Fruit fly (Drosophila melanogaster) whole organism, embryonic: Measurements from ENCODE around the gene DZIP1.

Source experiments
- Atf-2 ChIP-seq: fragments of 200-800 bp; sonication (Bioruptor generic); optimal IDR thresholded peaks from 2 replicates; lab custom pipeline; 2016; ENCODE audit warnings: missing biosample characterization, missing genetic modification characterization
- B-H2 ChIP-seq: fragments of 200-800 bp; sonication (Bioruptor generic); optimal IDR thresholded peaks from 2 replicates; lab custom pipeline; 2018; ENCODE audit warnings: missing biosample characterization, mild to moderate bottlenecking, missing genetic modification characterization
- BEAF-32 ChIP-seq: fragments of 200-800 bp; sonication (Bioruptor generic); optimal IDR thresholded peaks from 3 replicates; lab custom pipeline; 2017; ENCODE audit warnings: missing biosample characterization, missing genetic modification characterization, mild to moderate bottlenecking, moderate library complexity, missing genetic modification reagents
- Blimp-1 ChIP-seq: fragments of 200-800 bp; sonication (Bioruptor generic); optimal IDR thresholded peaks from 3 replicates; lab custom pipeline; 2018; ENCODE audit warnings: missing biosample characterization, missing genetic modification characterization, mild to moderate bottlenecking, moderate library complexity, missing genetic modification reagents
- CG10979 ChIP-seq: fragments of 200-800 bp; sonication (Bioruptor generic); optimal IDR thresholded peaks from 2 replicates; lab custom pipeline; 2018; ENCODE audit warnings: missing biosample characterization, mild to moderate bottlenecking, missing genetic modification characterization, moderate library complexity
- CG12769 ChIP-seq: fragments of 200-800 bp; sonication (Bioruptor generic); optimal IDR thresholded peaks from 2 replicates; lab custom pipeline; 2019; ENCODE audit warnings: missing biosample characterization, mild to moderate bottlenecking, missing genetic modification characterization, moderate library complexity
- CG13287 ChIP-seq: fragments of 200-800 bp; sonication (Bioruptor generic); IDR thresholded peaks from 2 replicates; pipeline ENCODE4 v1.3.6; 2022; ENCODE audit warnings: missing biosample characterization, missing genetic modification characterization; ENCODE audit not compliant: partially characterized antibody
- CG1603 ChIP-seq: fragments of 200-800 bp; sonication (Bioruptor generic); optimal IDR thresholded peaks from 2 replicates; lab custom pipeline; 2019; ENCODE audit warnings: missing biosample characterization, mild to moderate bottlenecking, missing genetic modification characterization, moderate library complexity
- CG16863 ChIP-seq: fragments of 200-800 bp; sonication (Bioruptor generic); optimal IDR thresholded peaks from 3 replicates; lab custom pipeline; 2016; ENCODE audit warnings: missing biosample characterization, missing genetic modification characterization
- CG2120 ChIP-seq: fragments of 200-800 bp; sonication (Bioruptor generic); optimal IDR thresholded peaks from 3 replicates; lab custom pipeline; 2016; ENCODE audit warnings: missing biosample characterization, missing genetic modification characterization
- CG30403 ChIP-seq: fragments of 200-800 bp; sonication (Bioruptor generic); optimal IDR thresholded peaks from 3 replicates; lab custom pipeline; 2016; ENCODE audit warnings: missing biosample characterization, missing genetic modification characterization
- CG3163 ChIP-seq: fragments of 200-800 bp; sonication (Bioruptor generic); optimal IDR thresholded peaks from 3 replicates; lab custom pipeline; 2016; ENCODE audit warnings: missing biosample characterization, missing genetic modification characterization
- CG4404 ChIP-seq: fragments of 200-800 bp; sonication (Bioruptor generic); IDR thresholded peaks from 2 replicates; pipeline ENCODE4 v1.3.6; 2022; ENCODE audit warnings: missing biosample characterization, missing genetic modification characterization
- CG4730 ChIP-seq: fragments of 200-800 bp; sonication (Bioruptor generic); IDR thresholded peaks from 2 replicates; pipeline ENCODE4 v1.3.6; 2022; ENCODE audit warnings: missing biosample characterization, missing genetic modification characterization
- CG7839 ChIP-seq: fragments of 200-800 bp; sonication (Bioruptor generic); optimal IDR thresholded peaks from 3 replicates; lab custom pipeline; 2018; ENCODE audit warnings: missing biosample characterization, mild to moderate bottlenecking, missing genetic modification characterization, moderate library complexity
- CG9609 ChIP-seq: fragments of 200-800 bp; sonication (Bioruptor generic); optimal IDR thresholded peaks from 3 replicates; lab custom pipeline; 2016; ENCODE audit warnings: missing biosample characterization, missing genetic modification characterization
- CG9932 ChIP-seq: fragments of 200-800 bp; sonication (Bioruptor generic); IDR thresholded peaks from 2 replicates; pipeline ENCODE4 v1.3.6; 2022; ENCODE audit warnings: missing biosample characterization, missing genetic modification characterization
- D19B ChIP-seq: fragments of 200-800 bp; sonication (Bioruptor generic); optimal IDR thresholded peaks from 2 replicates; lab custom pipeline; 2017; ENCODE audit warnings: missing biosample characterization, mild to moderate bottlenecking, missing genetic modification characterization
- Dip3 ChIP-seq: fragments of 200-800 bp; sonication (Bioruptor generic); optimal IDR thresholded peaks from 3 replicates; lab custom pipeline; 2016; ENCODE audit warnings: missing biosample characterization, missing genetic modification characterization
- Dll ChIP-seq: fragments of 200-800 bp; sonication (Bioruptor generic); IDR thresholded peaks from 4 replicates; pipeline ENCODE4 v1.3.6; 2022; ENCODE audit warnings: missing biosample characterization, missing genetic modification characterization; ENCODE audit not compliant: partially characterized antibody
- Elba2 ChIP-seq: fragments of 200-800 bp; sonication (Bioruptor generic); optimal IDR thresholded peaks from 3 replicates; lab custom pipeline; 2016; ENCODE audit warnings: missing biosample characterization, missing genetic modification characterization
- Lpt ChIP-seq: fragments of >200 bp; optimal IDR thresholded peaks from 2 replicates; lab custom pipeline; 2018; ENCODE audit warnings: missing biosample characterization, missing genetic modification characterization
- Mrtf ChIP-seq: fragments of 200-800 bp; sonication (Bioruptor generic); IDR thresholded peaks from 3 replicates; pipeline ENCODE4 v1.3.6; 2022; ENCODE audit warnings: missing biosample characterization, missing genetic modification characterization
- Neu2 ChIP-seq: fragments of 200-800 bp; sonication (Bioruptor generic); optimal IDR thresholded peaks from 3 replicates; lab custom pipeline; 2016; ENCODE audit warnings: missing biosample characterization, missing genetic modification characterization, borderline replicate concordance
- Rfx ChIP-seq: fragments of 200-800 bp; sonication (Bioruptor generic); IDR thresholded peaks from 2 replicates; pipeline ENCODE4 v1.3.6; 2022; ENCODE audit warnings: missing biosample characterization, missing genetic modification characterization
- amos ChIP-seq: fragments of 200-800 bp; sonication (Bioruptor generic); IDR thresholded peaks from 2 replicates; pipeline ENCODE4 v1.3.6; 2022; ENCODE audit warnings: missing biosample characterization, missing genetic modification characterization; ENCODE audit not compliant: partially characterized antibody
- cato ChIP-seq: fragments of 200-800 bp; sonication (Bioruptor generic); optimal IDR thresholded peaks from 2 replicates; lab custom pipeline; 2016; ENCODE audit warnings: missing biosample characterization, missing genetic modification characterization, borderline replicate concordance
- chif ChIP-seq, 2 experiments: fragments of 200-800 bp; sonication (Bioruptor generic); optimal IDR thresholded peaks; 3 replicates each; lab custom pipeline; 2016; ENCODE audit warnings: missing biosample characterization in 2 of 2, missing genetic modification characterization in 2 of 2
- chinmo ChIP-seq: fragments of 200-800 bp; sonication (Bioruptor generic); IDR thresholded peaks from 4 replicates; pipeline ENCODE4 v1.3.6; 2022; ENCODE audit warnings: missing biosample characterization, missing genetic modification characterization; ENCODE audit not compliant: partially characterized antibody
- dimm ChIP-seq: fragments of 200-800 bp; sonication (Bioruptor generic); IDR thresholded peaks from 2 replicates; pipeline ENCODE4 v1.3.6; 2022; ENCODE audit warnings: missing biosample characterization, missing genetic modification characterization
- dmrt11E ChIP-seq: fragments of 200-800 bp; sonication (Bioruptor generic); optimal IDR thresholded peaks from 3 replicates; lab custom pipeline; 2018; ENCODE audit warnings: missing biosample characterization, mild to moderate bottlenecking, missing genetic modification characterization, moderate library complexity
- dmrt99B ChIP-seq: fragments of 200-800 bp; sonication (Bioruptor generic); optimal IDR thresholded peaks from 2 replicates; lab custom pipeline; 2018; ENCODE audit warnings: missing biosample characterization, mild to moderate bottlenecking, missing genetic modification characterization, moderate library complexity
- emc ChIP-seq: fragments of 200-800 bp; sonication (Bioruptor generic); optimal IDR thresholded peaks from 2 replicates; lab custom pipeline; 2016; ENCODE audit warnings: missing biosample characterization, missing genetic modification characterization
- gfzf ChIP-seq: fragments of 200-800 bp; sonication (Bioruptor generic); optimal IDR thresholded peaks from 2 replicates; lab custom pipeline; 2016; ENCODE audit warnings: missing biosample characterization, mild to moderate bottlenecking, missing genetic modification characterization, moderate library complexity
- hb ChIP-seq: fragments of 200-800 bp; sonication (Bioruptor generic); IDR thresholded peaks from 3 replicates; pipeline ENCODE4 v1.3.6; 2022; ENCODE audit warnings: missing biosample characterization, missing genetic modification characterization; ENCODE audit not compliant: partially characterized antibody
- jing ChIP-seq: fragments of 200-800 bp; sonication (Bioruptor generic); optimal IDR thresholded peaks from 2 replicates; lab custom pipeline; 2018; ENCODE audit warnings: missing biosample characterization, mild to moderate bottlenecking, missing genetic modification characterization
- lov ChIP-seq, 2 experiments: fragments of 200-800 bp in 1 of 2; fragments of >200 bp in 1 of 2; sonication (Bioruptor generic) in 1 of 2; IDR thresholded peaks in 1 of 2; optimal IDR thresholded peaks in 1 of 2; 2 replicates in 1 of 2; 3 replicates in 1 of 2; pipeline versions ENCODE4 v1.3.6 to Lab custom; 2017 to 2022; ENCODE audit warnings: missing biosample characterization in 1 of 2, missing genetic modification characterization in 1 of 2
- maf-S ChIP-seq: fragments of 200-800 bp; sonication (Bioruptor generic); optimal IDR thresholded peaks from 2 replicates; lab custom pipeline; 2016; ENCODE audit warnings: missing biosample characterization, missing genetic modification characterization
- mirr ChIP-seq: fragments of 200-800 bp; sonication (Bioruptor generic); optimal IDR thresholded peaks from 3 replicates; lab custom pipeline; 2018; ENCODE audit warnings: missing biosample characterization, mild to moderate bottlenecking, missing genetic modification characterization
- otp ChIP-seq: fragments of 200-800 bp; sonication (Bioruptor generic); IDR thresholded peaks from 3 replicates; pipeline ENCODE4, ENCODE4 v1.3.6; 2022; ENCODE audit warnings: missing biosample characterization, missing genetic modification characterization
- peb ChIP-seq: fragments of 200-800 bp; sonication (Bioruptor generic); IDR thresholded peaks from 2 replicates; pipeline ENCODE4 v1.3.6; 2022; ENCODE audit warnings: missing biosample characterization, missing genetic modification characterization
- pho ChIP-seq: fragments of 200-800 bp; sonication (Bioruptor generic); optimal IDR thresholded peaks from 2 replicates; lab custom pipeline; 2016; ENCODE audit warnings: missing biosample characterization, missing genetic modification characterization
- pita ChIP-seq: fragments of 200-800 bp; sonication (Bioruptor generic); optimal IDR thresholded peaks from 2 replicates; lab custom pipeline; 2017; ENCODE audit warnings: missing biosample characterization, mild to moderate bottlenecking, missing genetic modification characterization
- prd ChIP-seq, 3 experiments: fragments of >200 bp in 2 of 3; fragments of 200-800 bp in 1 of 3; sonication (Bioruptor generic) in 1 of 3; optimal IDR thresholded peaks in 2 of 3; IDR thresholded peaks in 1 of 3; 2 replicates in 2 of 3; 3 replicates in 1 of 3; pipeline versions ENCODE4 v1.3.6 to Lab custom; 2017 to 2022; ENCODE audit warnings: missing biosample characterization in 1 of 3, missing genetic modification characterization in 1 of 3
- pros ChIP-seq: fragments of 200-800 bp; sonication (Bioruptor generic); optimal IDR thresholded peaks from 3 replicates; lab custom pipeline; 2019; ENCODE audit warnings: missing biosample characterization, mild to moderate bottlenecking, missing genetic modification characterization, moderate library complexity
- trh ChIP-seq: fragments of 200-800 bp; sonication (Bioruptor generic); optimal IDR thresholded peaks from 2 replicates; lab custom pipeline; 2016; ENCODE audit warnings: missing biosample characterization, missing genetic modification characterization
- ttk ChIP-seq: fragments of 200-800 bp; sonication (Bioruptor generic); IDR thresholded peaks from 2 replicates; pipeline ENCODE4 v2.1.2; 2022; ENCODE audit warnings: missing biosample characterization, missing genetic modification characterization
- vnd ChIP-seq: fragments of 200-800 bp; sonication (Bioruptor generic); IDR thresholded peaks from 3 replicates; pipeline ENCODE4 v1.3.6; 2022; ENCODE audit warnings: missing biosample characterization, missing genetic modification characterization; ENCODE audit not compliant: partially characterized antibody
- wdn ChIP-seq: fragments of 200-800 bp; sonication (Bioruptor generic); IDR thresholded peaks from 2 replicates; pipeline ENCODE4 v1.3.6; 2022; ENCODE audit warnings: missing biosample characterization, missing genetic modification characterization

Gene DZIP1

DNA sequence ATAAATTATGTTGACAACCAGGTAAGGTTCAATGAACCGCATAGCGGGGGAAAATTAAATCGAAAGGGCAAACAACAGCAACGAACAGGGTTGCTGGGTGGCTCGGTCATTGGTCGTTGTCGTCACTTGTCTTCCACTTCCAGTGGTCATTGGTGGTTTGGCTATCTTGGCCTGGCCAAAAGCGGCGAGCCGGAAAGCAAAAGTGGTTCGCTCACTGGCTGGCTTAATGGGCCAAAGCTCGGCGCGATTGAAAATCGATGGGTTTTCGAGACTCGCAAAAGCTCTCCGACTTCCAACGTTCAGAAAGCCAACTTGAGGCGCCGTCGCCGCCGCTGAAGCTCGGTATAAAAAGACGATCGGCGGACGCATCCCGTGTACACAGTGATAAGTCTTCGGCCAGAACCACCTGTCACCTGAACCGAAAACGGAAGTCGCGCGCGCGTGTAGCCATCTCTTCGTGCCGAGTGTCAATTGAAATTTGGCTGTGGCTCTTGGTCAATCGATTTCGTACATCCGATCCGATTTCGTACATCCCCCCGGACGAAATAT, 9.4 kb downstream of the DZIP1 start, which contains the start of gene Jhbp12:
Gene Jhbp12, plus strand, starts transcription at position 369 of the 549 bp plus-strand sequence.
- TF ChIP-seq cato (GFP tag; lab: Kevin White, UChicago) (no peak), maf-S (no peak), peb (GFP tag; lab: Robert Waterston, UW) (no peak), CG16863 (GFP tag; lab: Kevin White, UChicago) (no peak), CG13287 (peak; percentile 43; the same call in 1 of the 2 replicates), B-H2 (no peak), CG9932 (GFP tag; lab: Robert Waterston, UW) (0 out of 2 replicates have a peak, but pooled peaks have one; percentile 17), CG12769 (peak; percentile 56), dmrt11E (no peak), CG30403 (GFP tag; lab: Kevin White, UChicago) (no peak), CG9609 (no peak), Blimp-1 (GFP tag; lab: Kevin White, UChicago) (peak; percentile 87), trh (GFP tag; lab: Kevin White, UChicago) (no peak), pho (no peak), CG2120 (GFP tag; lab: Kevin White, UChicago) (no peak), chinmo (peak; percentile 73; the same call in 1 of the 4 replicates), CG4730 (GFP tag; lab: Robert Waterston, UW) (no peak), jing (GFP tag; lab: Kevin White, UChicago) (no peak), CG3163 (GFP tag; lab: Kevin White, UChicago) (no peak), amos (GFP tag; lab: Robert Waterston, UW) (no peak), Neu2 (no peak), CG10979 (no peak), Elba2 (GFP tag; lab: Kevin White, UChicago) (no peak), prd (optimal IDR thresholded peaks at IDR 0.05; lab: Kevin White, UChicago) (no peak), prd (GFP tag; IDR thresholded peaks at IDR 0.05; lab: Robert Waterston, UW) (no peak), Dll (GFP tag; lab: Robert Waterston, UW) (no peak), gfzf (GFP tag; lab: Kevin White, UChicago) (no peak), Dip3 (GFP tag; lab: Kevin White, UChicago) (no peak), CG7839 (no peak), dimm (GFP tag; lab: Robert Waterston, UW) (no peak), BEAF-32 (GFP tag; lab: Kevin White, UChicago) (no peak), ttk (GFP tag; lab: Robert Waterston, UW) (no peak), emc (GFP tag; lab: Kevin White, UChicago) (no peak), otp (no peak), pros (GFP tag; lab: Kevin White, UChicago) (no peak), Mrtf (GFP tag; lab: Robert Waterston, UW) (no peak), vnd (GFP tag; lab: Robert Waterston, UW) (0 out of 3 replicates have a peak, but pooled peaks have one; percentile 32), pita (GFP tag; lab: Kevin White, UChicago) (no peak), D19B (GFP tag; lab: Kevin White, UChicago) (no peak), chif (GFP tag; optimal IDR thresholded peaks at IDR 0.05; lab: Kevin White, UChicago) (no peak), lov (optimal IDR thresholded peaks at IDR 0.05; lab: Kevin White, UChicago) (no peak), lov (GFP tag; IDR thresholded peaks at IDR 0.05; lab: Robert Waterston, UW) (no peak), hb (GFP tag; lab: Robert Waterston, UW) (no peak), mirr (no peak), CG4404 (no peak), wdn (no peak), Lpt (GFP tag; lab: Kevin White, UChicago) (no peak), Atf-2 (no peak), Rfx (peak; percentile 29; the same call in 1 of the 2 replicates), CG1603 (tag; lab: Kevin White, UChicago) (peak; percentile 16), dmrt99B (tag; lab: Kevin White, UChicago) (no peak)
